Worm (Caenorhabditis elegans) whole organism, young adult: Measurements from ENCODE around the gene pab-2.

Experiments
- Y79H2A.3 ChIP-seq: fragments of 200-800 bp; sonication (Bioruptor generic); conservative IDR thresholded peaks from 2 replicates; pipeline ENCODE4 v1.3.6; 2022; ENCODE audit warnings: missing genetic modification reagents, missing genetic modification characterization, missing compliant biosample characterization
- madf-10 ChIP-seq: sonication (generic microtip); optimal IDR thresholded peaks from 2 replicates; lab custom pipeline; 2016; ENCODE audit warnings: mild to moderate bottlenecking, missing genetic modification characterization, missing compliant biosample characterization
- nfya-1 ChIP-seq: sonication (generic microtip); optimal IDR thresholded peaks from 2 replicates; lab custom pipeline; 2017; ENCODE audit warnings: antibody characterized with exemption, missing compliant biosample characterization, missing genetic modification characterization, borderline replicate concordance; ENCODE audit not compliant: insufficient read depth

ce11 chrX:13542236-13542635 lies 15.0 kb upstream of the pab-2 start, which contains the start of gene cah-4:
- TF ChIP-seq Y79H2A.3 (GFP tag; lab: Robert Waterston, UW) (no peak), madf-10 (tag; lab: Kevin White, UChicago) (no peak), nfya-1 (tag; lab: Kevin White, UChicago) (no peak)
